Worm (Caenorhabditis elegans) whole organism, L1 larva: Measurements from ENCODE around the gene F36H12.9.
"Not testable (repeated sequence)": the region's sequence is repeated elsewhere in the genome, so short reads cannot be mapped to it uniquely, and the experiment has no call there.

ENCODE experiments used
- F16B12.6 ChIP-seq: fragments of 150-350 bp; optimal IDR thresholded peaks from 2 replicates; lab custom pipeline; 2014; ENCODE audit warnings: missing biosample characterization, missing genetic modification characterization
- Y116A8C.19 ChIP-seq: sonication (generic microtip); optimal IDR thresholded peaks from 2 replicates; lab custom pipeline; 2016; ENCODE audit warnings: missing compliant biosample characterization, missing genetic modification characterization, borderline replicate concordance
- ama-1 ChIP-seq: fragments of 150-350 bp; optimal IDR thresholded peaks from 2 replicates; lab custom pipeline; 2014
- blmp-1 ChIP-seq: fragments of 150-350 bp; optimal IDR thresholded peaks from 2 replicates; lab custom pipeline; 2014; ENCODE audit warnings: missing biosample characterization, missing genetic modification characterization
- dpl-1 ChIP-seq, 3 experiments: fragments of 150-350 bp in 2 of 3; sonication (generic microtip) in 1 of 3; optimal IDR thresholded peaks; 2 replicates each; lab custom pipeline; 2014 to 2017; ENCODE audit warnings: missing biosample characterization in 3 of 3, missing genetic modification characterization in 3 of 3, missing genetic modification reagents in 3 of 3
- dsc-1 ChIP-seq: sonication (generic microtip); optimal IDR thresholded peaks from 2 replicates; lab custom pipeline; 2016; ENCODE audit warnings: mild to moderate bottlenecking, missing genetic modification characterization, missing compliant biosample characterization
- efl-1 ChIP-seq, 4 experiments: fragments of 150-350 bp; optimal IDR thresholded peaks in 3 of 4; peaks in 1 of 4; 1 replicate in 1 of 4; 2 replicates in 3 of 4; lab custom pipeline; 2014; ENCODE audit warnings: missing biosample characterization in 2 of 4, missing genetic modification characterization in 2 of 4, missing genetic modification reagents in 2 of 4
- efl-3 ChIP-seq: fragments of 200-800 bp; sonication (Bioruptor generic); optimal IDR thresholded peaks from 2 replicates; lab custom pipeline; 2018; ENCODE audit warnings: mild to moderate bottlenecking, missing genetic modification characterization, missing compliant biosample characterization
- elt-2 ChIP-seq: sonication (generic microtip); optimal IDR thresholded peaks from 2 replicates; lab custom pipeline; 2016; ENCODE audit warnings: missing genetic modification characterization, mild to moderate bottlenecking, inconsistent platforms, missing compliant biosample characterization, missing genetic modification reagents
- fkh-8 ChIP-seq: sonication (generic microtip); optimal IDR thresholded peaks from 2 replicates; lab custom pipeline; 2016; ENCODE audit warnings: mild to moderate bottlenecking, missing genetic modification characterization, missing compliant biosample characterization
- grh-1 ChIP-seq: fragments of 200-800 bp; sonication (Bioruptor generic); IDR thresholded peaks from 2 replicates; pipeline ENCODE4 v1.3.6; 2022; ENCODE audit warnings: missing genetic modification reagents, missing genetic modification characterization, missing compliant biosample characterization
- hlh-17 ChIP-seq: fragments of 200-800 bp; sonication (Bioruptor generic); optimal IDR thresholded peaks from 2 replicates; lab custom pipeline; 2018; ENCODE audit warnings: missing genetic modification characterization, mild to moderate bottlenecking, missing compliant biosample characterization, moderate library complexity, borderline replicate concordance
- irx-1 ChIP-seq: sonication (generic microtip); optimal IDR thresholded peaks from 2 replicates; lab custom pipeline; 2016; ENCODE audit warnings: missing genetic modification characterization, missing compliant biosample characterization
- lin-15B ChIP-seq: fragments of 150-350 bp; sonication (generic microtip); optimal IDR thresholded peaks from 3 replicates; lab custom pipeline; 2014; ENCODE audit warnings: missing biosample characterization, missing genetic modification characterization
- mdl-1 ChIP-seq, 2 experiments: fragments of 150-350 bp; optimal IDR thresholded peaks; 2 replicates each; lab custom pipeline; 2014 to 2017; ENCODE audit warnings: missing biosample characterization in 2 of 2, missing genetic modification characterization in 2 of 2, inconsistent platforms in 1 of 2
- nhr-19 ChIP-seq: fragments of 200-800 bp; sonication (Bioruptor generic); conservative IDR thresholded peaks from 2 replicates; pipeline ENCODE4 v1.3.6; 2022; ENCODE audit warnings: missing genetic modification characterization, missing compliant biosample characterization
- nhr-47 ChIP-seq: sonication (generic microtip); optimal IDR thresholded peaks from 2 replicates; lab custom pipeline; 2016; ENCODE audit warnings: mild to moderate bottlenecking, missing genetic modification characterization, moderate library complexity, missing compliant biosample characterization
- nhr-71 ChIP-seq: sonication (generic microtip); optimal IDR thresholded peaks from 2 replicates; lab custom pipeline; 2016; ENCODE audit warnings: mild to moderate bottlenecking, missing genetic modification characterization, moderate library complexity, missing compliant biosample characterization
- nhr-85 ChIP-seq: sonication (generic microtip); peaks from one replicate; lab custom pipeline; 2016; ENCODE audit warnings: missing genetic modification characterization, inconsistent platforms, missing compliant biosample characterization
- pqm-1 ChIP-seq: sonication (generic microtip); optimal IDR thresholded peaks from 3 replicates; lab custom pipeline; 2017; ENCODE audit warnings: missing biosample characterization, missing genetic modification characterization
- rnt-1 ChIP-seq: sonication (generic microtip); optimal IDR thresholded peaks from 2 replicates; lab custom pipeline; 2016; ENCODE audit warnings: mild to moderate bottlenecking, missing genetic modification characterization, moderate library complexity, missing compliant biosample characterization
- snpc-4 ChIP-seq: fragments of 150-350 bp; optimal IDR thresholded peaks from 2 replicates; lab custom pipeline; 2014; ENCODE audit warnings: missing biosample characterization, missing genetic modification characterization
- sox-4 ChIP-seq: sonication (generic microtip); optimal IDR thresholded peaks from 2 replicates; lab custom pipeline; 2016; ENCODE audit warnings: missing genetic modification characterization, missing compliant biosample characterization
- sptf-1 ChIP-seq: fragments of 150-350 bp; optimal IDR thresholded peaks from 2 replicates; lab custom pipeline; 2014; ENCODE audit warnings: missing biosample characterization, missing genetic modification characterization
- unc-130 ChIP-seq: fragments of 150-350 bp; optimal IDR thresholded peaks from 2 replicates; lab custom pipeline; 2017; ENCODE audit warnings: missing biosample characterization, missing genetic modification characterization, inconsistent platforms
- vab-15 ChIP-seq: sonication (generic microtip); optimal IDR thresholded peaks from 2 replicates; lab custom pipeline; 2017; ENCODE audit warnings: missing genotype, mild to moderate bottlenecking, missing genetic modification characterization, missing compliant biosample characterization
- xbp-1 ChIP-seq: sonication (generic microtip); optimal IDR thresholded peaks from 2 replicates; lab custom pipeline; 2016; ENCODE audit warnings: missing genetic modification characterization, missing compliant biosample characterization
- zip-4 ChIP-seq: fragments of 200-800 bp; sonication (Bioruptor generic); optimal IDR thresholded peaks from 2 replicates; lab custom pipeline; 2018; ENCODE audit warnings: mild to moderate bottlenecking, missing genetic modification characterization, moderate library complexity, missing compliant biosample characterization
- ztf-11 ChIP-seq, 2 experiments: sonication (generic microtip); optimal IDR thresholded peaks; 2 replicates each; lab custom pipeline; 2016 to 2017; ENCODE audit warnings: missing genetic modification characterization in 2 of 2, missing biosample characterization in 1 of 2, missing compliant biosample characterization in 1 of 2
- ztf-4 ChIP-seq: fragments of 150-350 bp; optimal IDR thresholded peaks from 2 replicates; lab custom pipeline; 2014; ENCODE audit warnings: missing biosample characterization, missing genetic modification characterization

Gene F36H12.9

DNA sequence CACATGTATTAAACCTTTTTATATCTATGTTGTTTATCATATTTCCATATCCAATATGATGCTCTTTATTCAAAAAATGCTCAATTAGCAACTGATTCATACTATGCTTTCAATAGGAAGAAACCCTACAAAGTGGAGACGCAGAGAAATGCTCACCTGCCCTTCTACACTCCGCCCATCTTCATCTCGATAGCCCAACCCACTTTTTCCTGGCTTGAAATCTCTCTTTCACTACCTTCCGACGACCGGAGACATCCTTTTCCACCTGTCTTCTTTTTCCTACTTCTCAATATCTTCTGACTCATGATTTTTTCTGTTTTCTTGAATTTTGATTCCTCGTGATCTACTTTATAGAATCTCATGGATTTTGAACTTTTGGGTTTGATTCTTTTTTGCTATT is 32.1 kb downstream of the F36H12.9 start:
- TF ChIP-seq sox-4 (peak; percentile 55), dsc-1 (tag; lab: Kevin White, UChicago) (peak; percentile 43), nhr-47 (peak; percentile 38), fkh-8 (tag; lab: Kevin White, UChicago) (peak; percentile 76), nhr-71 (tag; lab: Kevin White, UChicago) (peak; percentile 37), ztf-4 (tag; lab: Kevin White, UChicago) (no peak), blmp-1 (no peak), ama-1 (no peak)

DNA sequence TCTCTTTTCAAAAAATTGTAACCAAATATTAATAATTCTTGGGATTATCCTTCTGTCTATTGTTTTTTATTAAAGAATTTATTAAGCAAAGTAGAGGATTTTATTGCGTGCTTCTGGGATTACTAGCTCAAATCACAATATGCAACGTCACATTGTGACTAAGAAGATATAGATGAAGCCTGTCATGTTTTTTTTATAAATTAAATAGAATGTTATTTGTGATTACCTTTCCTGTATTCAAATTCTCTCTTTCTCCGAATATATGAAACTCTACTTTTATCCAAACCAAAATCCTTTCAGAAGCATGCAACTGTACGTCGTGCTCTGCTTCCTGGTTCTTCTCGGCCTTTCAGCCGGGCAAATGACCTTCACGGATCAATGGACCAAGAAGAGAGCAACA is 33.7 kb downstream of the F36H12.9 start, which contains the start of gene nlp-47:
Gene nlp-47, plus strand, starts transcription at position 301 of the 400 bp plus-strand sequence.
- no peak for TF ChIP-seq F16B12.6
- no peak for TF ChIP-seq pqm-1 (tag; lab: Kevin White, UChicago)
- TF ChIP-seq dsc-1 (tag; lab: Kevin White, UChicago), result peak; percentile 62
- TF ChIP-seq, all 84 proteins: peak for 1

DNA sequence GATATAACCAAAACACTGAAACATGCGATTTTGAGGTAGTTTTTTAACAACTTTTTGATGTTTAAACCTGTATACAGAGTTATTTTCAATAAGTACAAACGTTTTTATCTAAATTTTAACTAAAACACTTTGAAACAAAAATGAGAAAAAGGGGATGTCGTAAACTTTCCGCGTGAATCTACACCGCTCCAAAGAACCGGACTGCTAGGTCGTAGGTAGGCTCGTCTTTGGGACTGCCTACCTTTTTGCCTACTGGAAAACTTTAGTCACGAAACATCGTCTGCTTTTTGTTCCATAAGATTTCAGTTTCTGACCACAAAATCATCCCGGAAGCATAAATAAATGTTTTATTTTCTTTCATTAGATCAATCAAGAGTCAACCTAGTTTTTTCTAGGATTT is 34.4 kb downstream of the F36H12.9 start:
- TF ChIP-seq rnt-1 (tag; lab: Kevin White, UChicago) (no peak), pqm-1 (tag; lab: Kevin White, UChicago) (no peak), efl-3 (GFP tag; lab: Kevin White, UChicago) (no peak), dsc-1 (tag; lab: Kevin White, UChicago) (no peak), unc-130 (tag; lab: Kevin White, UChicago) (no peak), Y116A8C.19 (no peak), dpl-1 (GFP tag; optimal IDR thresholded peaks at IDR 0.05; lab: Kevin White, UChicago) (no peak), sptf-1 (tag; lab: Kevin White, UChicago) (no peak)

DNA sequence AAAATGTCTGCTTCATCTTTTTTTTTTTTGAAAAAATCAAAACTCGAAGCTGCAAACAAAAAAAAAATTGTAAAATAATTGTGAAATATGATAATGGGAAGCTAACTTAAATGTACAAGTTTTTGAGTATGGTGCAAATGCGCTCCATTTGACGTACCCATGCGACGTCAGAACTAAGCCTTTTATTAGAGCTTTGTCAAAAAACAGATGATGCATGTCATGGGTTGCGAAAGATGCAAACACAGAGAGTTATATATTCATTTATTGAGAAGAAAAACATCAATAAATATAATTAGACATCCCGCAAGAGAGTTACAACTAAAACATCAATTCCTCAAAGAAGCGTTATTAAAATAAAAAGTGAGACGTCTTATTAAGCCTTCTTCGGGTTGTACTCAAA is 37.6 kb downstream of the F36H12.9 start:
- TF ChIP-seq dsc-1 (tag; lab: Kevin White, UChicago), result peak; percentile 58
- no peak for TF ChIP-seq efl-1 (optimal IDR thresholded peaks at IDR 0.05; lab: Kevin White, UChicago)
- peak in 1 of 2 experiments; percentile 54 for TF ChIP-seq efl-1 (GFP tag; optimal IDR thresholded peaks at IDR 0.05 in 1 of 2; lab: Kevin White, UChicago)
- no peak for TF ChIP-seq xbp-1 (tag; lab: Kevin White, UChicago)
- no peak for TF ChIP-seq vab-15 (tag; lab: Kevin White, UChicago)

DNA sequence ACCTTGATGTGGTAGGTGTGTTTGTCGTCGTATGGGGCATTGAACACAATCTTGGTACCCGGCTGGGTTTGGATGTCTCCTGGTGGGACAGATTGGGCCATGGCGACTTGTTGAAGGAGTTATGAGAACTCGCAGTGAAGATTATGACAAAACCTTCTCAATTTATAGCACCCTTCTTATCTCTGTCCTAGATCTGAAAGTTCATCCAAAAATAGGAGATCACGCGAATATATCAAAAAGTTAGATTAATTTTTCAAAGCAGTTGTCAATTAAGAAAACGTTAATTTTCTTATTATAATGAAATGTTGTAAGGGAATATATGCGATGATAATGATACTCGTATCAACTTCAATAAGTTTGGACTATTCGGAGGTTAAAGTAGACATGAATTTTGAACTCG is 38.4 kb downstream of the F36H12.9 start, which contains the start of gene msp-51:
Gene msp-51, minus strand, starts transcription at position 101 of the 400 bp plus-strand sequence.
- not testable (repeated sequence) for TF ChIP-seq zip-4; grh-1 (GFP tag; lab: Robert Waterston, UW); nhr-85

DNA sequence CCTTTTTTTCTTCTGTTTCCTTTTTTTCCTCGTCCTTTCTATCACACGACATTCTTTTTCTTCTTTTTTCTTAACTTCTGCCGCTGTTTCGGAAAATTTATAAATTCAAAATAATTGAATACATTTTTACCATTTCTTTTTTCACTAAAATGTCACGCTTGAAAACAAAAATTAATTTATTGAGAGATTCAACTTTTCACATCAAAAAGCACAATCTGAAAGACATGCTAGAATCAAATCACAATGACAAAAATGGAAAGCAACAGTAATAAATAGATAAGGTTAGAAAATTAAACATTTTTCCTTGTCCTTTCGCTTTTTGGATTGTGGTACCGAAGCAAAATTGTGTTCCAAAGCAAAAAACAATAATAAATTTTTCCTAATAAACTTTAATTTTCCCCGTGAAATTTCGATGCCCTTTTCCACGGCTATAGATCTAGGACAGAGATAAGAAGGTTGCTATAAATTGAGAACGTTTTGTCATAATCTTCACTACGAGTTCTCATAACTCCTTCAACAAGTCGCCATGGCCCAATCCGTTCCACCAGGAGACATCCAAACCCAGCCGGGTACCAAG is 40.7 kb downstream of the F36H12.9 start, which contains the start of the genes ZK354.6 and msp-113:
Gene ZK354.6, minus strand, starts transcription at position 101 of the 577 bp plus-strand sequence.
Gene msp-113, plus strand, starts transcription at position 527 of the 577 bp plus-strand sequence.
- TF ChIP-seq ztf-11 (tag; optimal IDR thresholded peaks at IDR 0.05; lab: Kevin White, UChicago), result no peak

DNA sequence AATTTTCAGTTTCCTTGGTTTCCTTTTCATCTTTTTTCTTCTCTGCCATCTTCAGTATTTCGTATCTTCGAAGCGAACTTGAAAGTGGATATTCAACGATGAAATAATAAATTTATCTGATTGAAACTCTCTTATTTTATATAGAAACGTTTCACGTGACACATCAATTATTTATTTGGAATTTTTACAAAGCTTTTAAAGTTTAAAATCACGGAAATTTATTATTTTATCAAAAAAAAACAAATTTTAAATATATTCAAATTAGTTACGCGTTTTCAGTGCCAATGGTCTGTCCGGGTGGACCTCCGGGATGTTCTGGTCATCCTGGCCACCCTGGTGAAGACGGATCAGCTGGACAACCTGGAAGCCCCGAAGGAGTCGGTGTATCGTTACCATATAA is 46.2 kb downstream of the F36H12.9 start, which contains the start of gene ZK354.7:
Gene ZK354.7, minus strand, starts transcription at position 101 of the 400 bp plus-strand sequence.
- TF ChIP-seq snpc-4 (tag; lab: Kevin White, UChicago) (no peak), lin-15B (tag; lab: Kevin White, UChicago) (no peak), Y116A8C.19 (no peak), hlh-17 (no peak), F16B12.6 (no peak), nhr-19 (no peak), sptf-1 (tag; lab: Kevin White, UChicago) (no peak), irx-1 (no peak), elt-2 (no peak), mdl-1 (tag; optimal IDR thresholded peaks at IDR 0.05; lab: Kevin White, UChicago) (no peak)
